Worm (Caenorhabditis elegans) whole organism, L4/young adult: ENCODE data around the gene syg-2.

Experiments
- W03F9.2 ChIP-seq: fragments of 150-350 bp; optimal IDR thresholded peaks from 2 replicates; lab custom pipeline; 2014; ENCODE audit warnings: missing biosample characterization, missing genetic modification characterization
- dao-5 ChIP-seq: sonication (generic microtip); optimal IDR thresholded peaks from 2 replicates; lab custom pipeline; 2016; ENCODE audit warnings: missing genotype, missing genetic modification characterization, moderate library complexity, missing compliant biosample characterization
- him-1 ChIP-seq: sonication (generic microtip); optimal IDR thresholded peaks from 2 replicates; lab custom pipeline; 2016; ENCODE audit warnings: missing genotype, missing genetic modification reagents, missing genetic modification characterization, missing compliant biosample characterization

DNA sequence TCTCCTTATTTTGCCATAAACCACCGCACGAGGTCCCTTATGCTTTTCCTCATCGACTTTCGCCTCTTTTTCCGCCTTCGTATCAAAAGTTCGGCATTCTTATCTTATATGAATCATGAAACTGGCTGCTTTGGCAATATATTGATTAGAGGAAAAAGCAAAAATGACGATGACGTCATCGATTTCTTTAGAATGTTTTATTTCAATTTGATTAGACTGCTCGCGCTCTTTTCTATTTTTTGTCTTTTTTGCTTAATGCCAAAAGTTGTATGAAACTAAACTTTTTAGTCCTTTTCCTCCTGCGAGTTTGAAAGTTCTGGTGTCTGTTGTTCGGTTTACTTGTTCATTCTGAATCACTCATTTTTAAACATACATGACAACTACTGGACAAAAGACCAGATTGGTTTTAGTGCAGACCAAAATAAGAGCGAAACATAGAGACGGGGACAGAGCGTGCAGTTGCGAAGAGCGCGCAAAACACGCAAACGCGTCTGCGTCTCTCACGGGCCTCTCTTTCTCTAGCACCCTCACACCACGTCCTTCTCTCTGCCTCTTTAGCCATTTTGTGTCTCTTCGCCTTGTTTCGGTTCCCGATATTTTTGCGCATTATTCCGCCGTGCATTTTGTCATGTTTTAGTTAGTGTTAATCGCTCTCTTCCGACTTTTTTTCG lies 44.5 kb upstream of the syg-2 start:
- TF ChIP-seq him-1 (tag; lab: Kevin White, UChicago) (no peak), dao-5 (tag; lab: Kevin White, UChicago) (no peak), W03F9.2 (tag; lab: Kevin White, UChicago) (no peak)
